Fruit fly (Drosophila melanogaster) whole organism, embryonic: ENCODE measurements around the gene niki.

Experiments
- CG13624 ChIP-seq: fragments of 200-800 bp; sonication (Bioruptor generic); optimal IDR thresholded peaks from 2 replicates; lab custom pipeline; 2016; ENCODE audit warnings: missing biosample characterization, missing genetic modification characterization
- CG33213 ChIP-seq: fragments of 200-800 bp; sonication (Bioruptor generic); optimal IDR thresholded peaks from 3 replicates; lab custom pipeline; 2016; ENCODE audit warnings: missing biosample characterization, missing genetic modification characterization
- CG34224 ChIP-seq: fragments of 200-800 bp; sonication (Bioruptor generic); IDR thresholded peaks from 3 replicates; pipeline ENCODE4 v1.3.6; 2022; ENCODE audit warnings: missing biosample characterization, missing genetic modification characterization; ENCODE audit not compliant: partially characterized antibody
- cato ChIP-seq: fragments of 200-800 bp; sonication (Bioruptor generic); optimal IDR thresholded peaks from 2 replicates; lab custom pipeline; 2016; ENCODE audit warnings: missing biosample characterization, missing genetic modification characterization, borderline replicate concordance
- chm ChIP-seq: fragments of 200-800 bp; sonication (Bioruptor generic); IDR thresholded peaks from 2 replicates; pipeline ENCODE4 v1.3.6; 2022; ENCODE audit warnings: missing biosample characterization, missing genetic modification characterization

dm6 chr3R:24787734-24788133 lies 37.7 kb downstream of the niki start, which contains the start of gene Ets96B:
- TF ChIP-seq CG34224 (GFP tag; lab: Robert Waterston, UW) (no peak), CG33213 (GFP tag; lab: Kevin White, UChicago) (no peak), cato (GFP tag; lab: Kevin White, UChicago) (no peak), chm (GFP tag; lab: Robert Waterston, UW) (no peak), CG13624 (GFP tag; lab: Kevin White, UChicago) (no peak)
